Fruit fly (Drosophila melanogaster): Measurements from ENCODE around the gene CG10195.

dm6 chr2L:19455209-19455608, 29.3 kb downstream of the CG10195 start:
- TF ChIP-seq Myc (optimal IDR thresholded peaks at IDR 0.05) (no peak), psq (optimal IDR thresholded peaks at IDR 0.05) (no peak), h (optimal IDR thresholded peaks at IDR 0.05) (no peak), insv (optimal IDR thresholded peaks at IDR 0.05) (no peak), Sin3A (optimal IDR thresholded peaks at IDR 0.05) (no peak), ttk (optimal IDR thresholded peaks at IDR 0.05) (no peak)

All from Kc167 (cell line).